1 fruit fly cellular context compared by ENCODE assay signal in the genomic region with DNA sequence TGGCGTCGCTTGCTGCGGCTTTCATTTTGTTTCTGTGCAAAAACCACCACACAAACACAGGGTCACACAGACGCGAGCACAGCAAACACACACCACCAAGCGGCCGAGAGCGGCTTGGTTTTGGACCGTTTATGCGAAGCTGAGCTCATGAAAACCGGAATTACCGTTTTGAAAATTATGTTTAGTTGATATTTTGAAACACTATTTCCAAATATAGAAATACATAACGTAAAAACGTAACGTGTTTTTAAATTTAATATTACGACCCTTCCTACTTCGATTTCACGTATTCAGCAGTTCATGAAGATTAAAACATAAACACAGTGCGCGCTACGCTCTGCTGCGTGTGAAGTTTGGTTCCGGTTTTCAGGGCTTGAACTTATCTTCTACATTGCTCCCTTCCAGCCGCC.
TF ChIP-seq lines count a peak whose summit lies in the region.

No protein-coding gene starts in this region.

TF ChIP-seq in whole organism, embryonic, 481 proteins besides CTCF, POLR2A, EP300 and RAD21 (continued from another document and continues in another):
- peak; percentile 89; the same call in 2 of the 3 replicates for TF ChIP-seq CG2199 (GFP tag; IDR thresholded peaks at IDR 0.05; lab: Robert Waterston, UW)
- peak; percentile 73 for TF ChIP-seq Abd-B (GFP tag; optimal IDR thresholded peaks at IDR 0.05; lab: Kevin White, UChicago)
- peak; percentile 58 for TF ChIP-seq Neu2 (GFP tag; optimal IDR thresholded peaks at IDR 0.05; lab: Kevin White, UChicago; ENCODE audit: borderline replicate concordance)
- peak; percentile 84; the same call in 2 of the 3 replicates for TF ChIP-seq CG3726 (GFP tag; IDR thresholded peaks at IDR 0.05; lab: Robert Waterston, UW)
- TF ChIP-seq dpn (GFP tag; optimal IDR thresholded peaks at IDR 0.05; lab: Kevin White, UChicago), result peak; percentile 94
- TF ChIP-seq Hr39 (optimal IDR thresholded peaks at IDR 0.05; lab: Kevin White, UChicago), result no peak
- peak; percentile 91 for TF ChIP-seq CG31365 (tag; optimal IDR thresholded peaks at IDR 0.05; lab: Kevin White, UChicago)
- TF ChIP-seq CG9932 (GFP tag; IDR thresholded peaks at IDR 0.05; lab: Robert Waterston, UW), result peak; percentile 87
- TF ChIP-seq pum (GFP tag; optimal IDR thresholded peaks at IDR 0.05; lab: Kevin White, UChicago), result peak; percentile 90
- TF ChIP-seq dmrt99B (tag; optimal IDR thresholded peaks at IDR 0.05; lab: Kevin White, UChicago), result peak; percentile 97
- TF ChIP-seq HLH3B (GFP tag; IDR thresholded peaks at IDR 0.05; lab: Robert Waterston, UW), result peak; percentile 95
- peak; percentile 93 to 97 for TF ChIP-seq bsh (GFP tag; optimal IDR thresholded peaks at IDR 0.05; lab: Kevin White, UChicago)
- peak; percentile 81 for TF ChIP-seq dimm (GFP tag; IDR thresholded peaks at IDR 0.05; lab: Robert Waterston, UW)
- TF ChIP-seq CG10959 (GFP tag; IDR thresholded peaks at IDR 0.05; lab: Robert Waterston, UW), result peak; percentile 93
- TF ChIP-seq MBD-R2 (GFP tag; IDR thresholded peaks at IDR 0.05; lab: Robert Waterston, UW), result peak; percentile 86
- TF ChIP-seq HmgD (GFP tag; optimal IDR thresholded peaks at IDR 0.05; lab: Kevin White, UChicago), result peak; percentile 69
- peak; percentile 89 for TF ChIP-seq NC2β (GFP tag; optimal IDR thresholded peaks at IDR 0.05; lab: Kevin White, UChicago)
- TF ChIP-seq CG32767 (GFP tag; IDR thresholded peaks at IDR 0.05; lab: Robert Waterston, UW), result peak; percentile 93
- TF ChIP-seq sens (GFP tag; lab: Kevin White, UChicago), result peak; percentile 99
- TF ChIP-seq CG17328 (GFP tag; IDR thresholded peaks at IDR 0.05; lab: Robert Waterston, UW), result peak; percentile 96
- peak; percentile 93 for TF ChIP-seq cg (GFP tag; optimal IDR thresholded peaks at IDR 0.05; lab: Kevin White, UChicago)
- peak; percentile 99 for TF ChIP-seq CG13296 (GFP tag; optimal IDR thresholded peaks at IDR 0.05; lab: Kevin White, UChicago)
- TF ChIP-seq CG3163 (GFP tag; optimal IDR thresholded peaks at IDR 0.05; lab: Kevin White, UChicago), result peak; percentile 81
- peak; percentile 95 for TF ChIP-seq sens-2 (GFP tag; IDR thresholded peaks at IDR 0.05; lab: Robert Waterston, UW)
- peak; percentile 86 for TF ChIP-seq da (GFP tag; optimal IDR thresholded peaks at IDR 0.05; lab: Kevin White, UChicago)
- TF ChIP-seq Ssrp (tag; optimal IDR thresholded peaks at IDR 0.05; lab: Kevin White, UChicago), result peak; percentile 91
- TF ChIP-seq CG31224 (GFP tag; IDR thresholded peaks at IDR 0.05; lab: Robert Waterston, UW), result peak; percentile 78
- peak; percentile 75; the same call in 2 of the 3 replicates for TF ChIP-seq sr (GFP tag; IDR thresholded peaks at IDR 0.05; lab: Robert Waterston, UW)
- peak; percentile 95 for TF ChIP-seq pho (GFP tag; optimal IDR thresholded peaks at IDR 0.05; lab: Kevin White, UChicago)
- TF ChIP-seq CG1647 (GFP tag; optimal IDR thresholded peaks at IDR 0.05; lab: Kevin White, UChicago), result peak; percentile 94
- peak; percentile 92 for TF ChIP-seq CG3407 (GFP tag; optimal IDR thresholded peaks at IDR 0.05; lab: Kevin White, UChicago)
- peak; percentile 90 for TF ChIP-seq CG10654 (GFP tag; optimal IDR thresholded peaks at IDR 0.05; lab: Kevin White, UChicago)
- peak; percentile 76 for TF ChIP-seq Poxn (GFP tag; IDR thresholded peaks at IDR 0.05; lab: Robert Waterston, UW)
- no peak for TF ChIP-seq vnd (GFP tag; IDR thresholded peaks at IDR 0.05; lab: Robert Waterston, UW; ENCODE audit: partially characterized antibody)
- peak; percentile 96 for TF ChIP-seq fd64A (GFP tag; optimal IDR thresholded peaks at IDR 0.05; lab: Kevin White, UChicago)
- TF ChIP-seq CG11723 (GFP tag; optimal IDR thresholded peaks at IDR 0.05; lab: Kevin White, UChicago), result peak; percentile 95
- no peak for TF ChIP-seq hb (GFP tag; IDR thresholded peaks at IDR 0.05; lab: Robert Waterston, UW; ENCODE audit: partially characterized antibody)
- peak; percentile 40 for TF ChIP-seq CG7745 (tag; optimal IDR thresholded peaks at IDR 0.05; lab: Kevin White, UChicago)
- TF ChIP-seq CG6813 (GFP tag; optimal IDR thresholded peaks at IDR 0.05; lab: Kevin White, UChicago), result peak; percentile 98
- peak; percentile 66 for TF ChIP-seq crol (GFP tag; IDR thresholded peaks at IDR 0.05; lab: Robert Waterston, UW)
- TF ChIP-seq CG11247 (GFP tag; IDR thresholded peaks at IDR 0.05; lab: Robert Waterston, UW), result peak; percentile 94
- peak; percentile 65 for TF ChIP-seq CG17802 (tag; optimal IDR thresholded peaks at IDR 0.05; lab: Kevin White, UChicago)
- TF ChIP-seq psq (GFP tag; optimal IDR thresholded peaks at IDR 0.05; lab: Kevin White, UChicago), result peak; percentile 72
- TF ChIP-seq CG14667 (GFP tag; IDR thresholded peaks at IDR 0.05; lab: Robert Waterston, UW), result peak; percentile 35; the same call in 1 of the 2 replicates
- TF ChIP-seq esg (GFP tag; conservative IDR thresholded peaks at IDR 0.05; lab: Robert Waterston, UW), result peak; percentile 91
- TF ChIP-seq NfI (GFP tag; optimal IDR thresholded peaks at IDR 0.05; lab: Kevin White, UChicago), result peak; percentile 95
- peak; percentile 94 for TF ChIP-seq bcd (GFP tag; optimal IDR thresholded peaks at IDR 0.05; lab: Kevin White, UChicago)
- TF ChIP-seq dm (GFP tag; optimal IDR thresholded peaks at IDR 0.05; lab: Kevin White, UChicago), result peak; percentile 85
- TF ChIP-seq ato (GFP tag; IDR thresholded peaks at IDR 0.05; lab: Robert Waterston, UW; ENCODE audit: partially characterized antibody), result no peak
- peak; percentile 91 for TF ChIP-seq maf-S (GFP tag; optimal IDR thresholded peaks at IDR 0.05; lab: Kevin White, UChicago)
- TF ChIP-seq Side (GFP tag; optimal IDR thresholded peaks at IDR 0.05; lab: Kevin White, UChicago), result peak; percentile 98
- TF ChIP-seq CG5953 (GFP tag; IDR thresholded peaks at IDR 0.05; lab: Robert Waterston, UW), result peak; percentile 90
- peak; percentile 41; the same call in 1 of the 2 replicates for TF ChIP-seq CG4404 (GFP tag; IDR thresholded peaks at IDR 0.05; lab: Robert Waterston, UW)
- peak; percentile 77 for TF ChIP-seq Adf1 (GFP tag; IDR thresholded peaks at IDR 0.05; lab: Robert Waterston, UW)
- TF ChIP-seq Rfx (GFP tag; IDR thresholded peaks at IDR 0.05; lab: Robert Waterston, UW), result peak; percentile 97
- peak; percentile 99 for TF ChIP-seq Fer1 (GFP tag; optimal IDR thresholded peaks at IDR 0.05; lab: Kevin White, UChicago)
- peak; percentile 93 for TF ChIP-seq ken (GFP tag; IDR thresholded peaks at IDR 0.05; lab: Robert Waterston, UW)
- no peak for TF ChIP-seq fru (optimal IDR thresholded peaks at IDR 0.05; lab: Kevin White, UChicago)
- TF ChIP-seq Ets65A (GFP tag; lab: Kevin White, UChicago), result peak; percentile 99
- TF ChIP-seq CG7928 (GFP tag; optimal IDR thresholded peaks at IDR 0.05; lab: Kevin White, UChicago), result peak; percentile 76
- peak; percentile 95 for TF ChIP-seq CG10267 (tag; optimal IDR thresholded peaks at IDR 0.05; lab: Kevin White, UChicago)
- TF ChIP-seq ro (GFP tag; IDR thresholded peaks at IDR 0.05; lab: Robert Waterston, UW), result peak; percentile 73
- peak; percentile 88 for TF ChIP-seq CG5180 (GFP tag; optimal IDR thresholded peaks at IDR 0.05; lab: Kevin White, UChicago)
- TF ChIP-seq mam (GFP tag; optimal IDR thresholded peaks at IDR 0.05; lab: Kevin White, UChicago), result peak; percentile 93
- TF ChIP-seq CG15269 (tag; optimal IDR thresholded peaks at IDR 0.05; lab: Kevin White, UChicago), result peak; percentile 96
- TF ChIP-seq Ada2b (GFP tag; IDR thresholded peaks at IDR 0.05; lab: Robert Waterston, UW), result peak; percentile 96
- peak; percentile 87 for TF ChIP-seq CG12942 (GFP tag; optimal IDR thresholded peaks at IDR 0.05; lab: Kevin White, UChicago)
- no peak for TF ChIP-seq mld (GFP tag; IDR thresholded peaks at IDR 0.05; lab: Robert Waterston, UW; ENCODE audit: partially characterized antibody)
- peak; percentile 87 for TF ChIP-seq CG1602 (GFP tag; optimal IDR thresholded peaks at IDR 0.05; lab: Kevin White, UChicago)
- 0 out of 3 replicates have a peak, but pooled peaks have one; percentile 12 for TF ChIP-seq CG6791 (GFP tag; IDR thresholded peaks at IDR 0.05; lab: Robert Waterston, UW; ENCODE audit: partially characterized antibody)
- TF ChIP-seq Deaf1 (tag; optimal IDR thresholded peaks at IDR 0.05; lab: Kevin White, UChicago), result peak; percentile 84
- peak; percentile 83 for TF ChIP-seq klu (GFP tag; IDR thresholded peaks at IDR 0.05; lab: Robert Waterston, UW)
- peak; percentile 95 for TF ChIP-seq CG11504 (tag; optimal IDR thresholded peaks at IDR 0.05; lab: Kevin White, UChicago)
- TF ChIP-seq cwo (GFP tag; optimal IDR thresholded peaks at IDR 0.05; lab: Kevin White, UChicago), result peak; percentile 94
- TF ChIP-seq gem (tag; optimal IDR thresholded peaks at IDR 0.05; lab: Kevin White, UChicago), result peak; percentile 98
- TF ChIP-seq CG8089 (GFP tag; optimal IDR thresholded peaks at IDR 0.05; lab: Kevin White, UChicago), result peak; percentile 85
- no peak for TF ChIP-seq D (optimal IDR thresholded peaks at IDR 0.05; lab: Kevin White, UChicago)
- TF ChIP-seq D (GFP tag; optimal IDR thresholded peaks at IDR 0.05; lab: Kevin White, UChicago), result peak; percentile 93
- peak; percentile 96 for TF ChIP-seq Drgx (GFP tag; IDR thresholded peaks at IDR 0.05; lab: Robert Waterston, UW)
- peak; percentile 98 for TF ChIP-seq HmgZ (tag; optimal IDR thresholded peaks at IDR 0.05; lab: Kevin White, UChicago)
- TF ChIP-seq CG10366 (GFP tag; IDR thresholded peaks at IDR 0.05; lab: Robert Waterston, UW), result peak; percentile 95
- peak; percentile 90 for TF ChIP-seq CG1792 (GFP tag; optimal IDR thresholded peaks at IDR 0.05; lab: Kevin White, UChicago)
- no peak for TF ChIP-seq prd (optimal IDR thresholded peaks at IDR 0.05; lab: Kevin White, UChicago)
- TF ChIP-seq prd (GFP tag; IDR thresholded peaks at IDR 0.05; lab: Robert Waterston, UW), result peak; percentile 84
- no peak for TF ChIP-seq chinmo (GFP tag; IDR thresholded peaks at IDR 0.05; lab: Robert Waterston, UW; ENCODE audit: partially characterized antibody)
- TF ChIP-seq bigmax (GFP tag; optimal IDR thresholded peaks at IDR 0.05; lab: Kevin White, UChicago), result peak; percentile 29
- no peak for TF ChIP-seq hkb (optimal IDR thresholded peaks at IDR 0.05; lab: Kevin White, UChicago)
- peak; percentile 99 for TF ChIP-seq hkb (GFP tag; IDR thresholded peaks at IDR 0.05; lab: Robert Waterston, UW)
- TF ChIP-seq Stat92E (GFP tag; optimal IDR thresholded peaks at IDR 0.05; lab: Kevin White, UChicago), result peak in 1 of 3 experiments; percentile 79
- TF ChIP-seq CG8765 (GFP tag; IDR thresholded peaks at IDR 0.05; lab: Robert Waterston, UW), result peak; percentile 73
- TF ChIP-seq gcm2 (GFP tag; optimal IDR thresholded peaks at IDR 0.05; lab: Kevin White, UChicago), result peak; percentile 81
- peak; percentile 82; the same call in 1 of the 3 replicates for TF ChIP-seq C15 (GFP tag; IDR thresholded peaks at IDR 0.05; lab: Robert Waterston, UW)
- TF ChIP-seq CG17912 (GFP tag; optimal IDR thresholded peaks at IDR 0.05; lab: Kevin White, UChicago), result peak; percentile 90
- TF ChIP-seq pzg (GFP tag; optimal IDR thresholded peaks at IDR 0.05; lab: Kevin White, UChicago), result peak; percentile 10
- peak; percentile 33; the same call in 1 of the 2 replicates for TF ChIP-seq GATAe (GFP tag; conservative IDR thresholded peaks at IDR 0.05; lab: Robert Waterston, UW)
- peak; percentile 88 for TF ChIP-seq Chrac-16 (GFP tag; optimal IDR thresholded peaks at IDR 0.05; lab: Kevin White, UChicago)
- TF ChIP-seq sc (optimal IDR thresholded peaks at IDR 0.05; lab: Kevin White, UChicago), result no peak
- peak; percentile 78 for TF ChIP-seq sc (GFP tag; optimal IDR thresholded peaks at IDR 0.05; lab: Kevin White, UChicago)
- TF ChIP-seq CG2678 (tag; optimal IDR thresholded peaks at IDR 0.05; lab: Kevin White, UChicago), result peak; percentile 98
- peak; percentile 91 for TF ChIP-seq Optix (GFP tag; IDR thresholded peaks at IDR 0.05; lab: Robert Waterston, UW)
- TF ChIP-seq CG13775 (GFP tag; optimal IDR thresholded peaks at IDR 0.05; lab: Kevin White, UChicago), result peak; percentile 95
- peak; percentile 94 for TF ChIP-seq Mrtf (GFP tag; IDR thresholded peaks at IDR 0.05; lab: Robert Waterston, UW)
- peak; percentile 87 for TF ChIP-seq disco-r (GFP tag; optimal IDR thresholded peaks at IDR 0.05; lab: Kevin White, UChicago)
- TF ChIP-seq CG6765 (GFP tag; optimal IDR thresholded peaks at IDR 0.05; lab: Kevin White, UChicago), result peak; percentile 96
- peak; percentile 77 for TF ChIP-seq CG8944 (GFP tag; optimal IDR thresholded peaks at IDR 0.05; lab: Kevin White, UChicago)
- TF ChIP-seq zf30C (GFP tag; optimal IDR thresholded peaks at IDR 0.05; lab: Kevin White, UChicago), result peak; percentile 32
- TF ChIP-seq Atf-2 (GFP tag; optimal IDR thresholded peaks at IDR 0.05; lab: Kevin White, UChicago), result peak; percentile 86
- peak; percentile 85 for TF ChIP-seq zfh2 (GFP tag; optimal IDR thresholded peaks at IDR 0.05; lab: Kevin White, UChicago)
- TF ChIP-seq CG2116 (GFP tag; optimal IDR thresholded peaks at IDR 0.05; lab: Kevin White, UChicago), result peak; percentile 55
- TF ChIP-seq CG7372 (GFP tag; IDR thresholded peaks at IDR 0.05; lab: Robert Waterston, UW), result peak; percentile 87
- peak; percentile 56; the same call in 2 of the 3 replicates for TF ChIP-seq CG11560 (tag; IDR thresholded peaks at IDR 0.05; lab: Robert Waterston, UW)
- TF ChIP-seq Elba2 (GFP tag; optimal IDR thresholded peaks at IDR 0.05; lab: Kevin White, UChicago), result no peak
- peak; percentile 96 for TF ChIP-seq sug (tag; optimal IDR thresholded peaks at IDR 0.05; lab: Kevin White, UChicago)
- TF ChIP-seq en (GFP tag; optimal IDR thresholded peaks at IDR 0.05; lab: Kevin White, UChicago), result peak; percentile 91
- peak; percentile 79 for TF ChIP-seq NFAT (GFP tag; IDR thresholded peaks at IDR 0.05; lab: Robert Waterston, UW)
- no peak for TF ChIP-seq CG15479 (GFP tag; optimal IDR thresholded peaks at IDR 0.05; lab: Kevin White, UChicago)
- peak; percentile 97 for TF ChIP-seq HHEX (GFP tag; optimal IDR thresholded peaks at IDR 0.05; lab: Kevin White, UChicago)
- TF ChIP-seq cato (GFP tag; optimal IDR thresholded peaks at IDR 0.05; lab: Kevin White, UChicago; ENCODE audit: borderline replicate concordance), result peak; percentile 82
- TF ChIP-seq CG30020 (tag; optimal IDR thresholded peaks at IDR 0.05; lab: Kevin White, UChicago), result peak; percentile 70
- TF ChIP-seq gcm (GFP tag; optimal IDR thresholded peaks at IDR 0.05; lab: Kevin White, UChicago), result peak; percentile 97
- TF ChIP-seq Scr (GFP tag; IDR thresholded peaks at IDR 0.05; lab: Robert Waterston, UW; ENCODE audit: partially characterized antibody), result no peak
- no peak for TF ChIP-seq nau (GFP tag; optimal IDR thresholded peaks at IDR 0.05; lab: Kevin White, UChicago)
- peak; percentile 90 for TF ChIP-seq p53 (GFP tag; optimal IDR thresholded peaks at IDR 0.05; lab: Kevin White, UChicago)
- no peak for TF ChIP-seq cad (GFP tag; optimal IDR thresholded peaks at IDR 0.05; lab: Kevin White, UChicago)
- TF ChIP-seq corto (GFP tag; optimal IDR thresholded peaks at IDR 0.05; lab: Kevin White, UChicago), result peak; percentile 92
